Worm (Caenorhabditis elegans) whole organism, mixed stage, embryonic: ENCODE measurements around the gene shn-1.
A peak's percentile ranks its signal among the peaks of the same experiment; 100 is the strongest.

ENCODE experiments used
- bed-3 ChIP-seq: fragments of 200-800 bp; sonication (Bioruptor generic); optimal IDR thresholded peaks from 3 replicates; lab custom pipeline; 2018; ENCODE audit warnings: mild to moderate bottlenecking, missing genetic modification characterization, moderate library complexity, missing compliant biosample characterization
- blmp-1 ChIP-seq: fragments of 150-350 bp; optimal IDR thresholded peaks from 2 replicates; lab custom pipeline; 2014; ENCODE audit warnings: missing biosample characterization, missing genetic modification characterization
- ceh-39 ChIP-seq: fragments of 150-350 bp; optimal IDR thresholded peaks from 2 replicates; lab custom pipeline; 2014; ENCODE audit warnings: missing biosample characterization, missing genetic modification characterization
- ceh-83 ChIP-seq: fragments of 200-800 bp; sonication (Bioruptor generic); optimal IDR thresholded peaks from 2 replicates; lab custom pipeline; 2018; ENCODE audit warnings: mild to moderate bottlenecking, missing genetic modification characterization, missing compliant biosample characterization
- ces-1 ChIP-seq: fragments of 150-350 bp; optimal IDR thresholded peaks from 2 replicates; lab custom pipeline; 2014; ENCODE audit warnings: missing biosample characterization, missing genetic modification reagents, missing genetic modification characterization
- cnd-1 ChIP-seq: fragments of 200-800 bp; sonication (Bioruptor generic); optimal IDR thresholded peaks from 2 replicates; lab custom pipeline; 2018; ENCODE audit warnings: mild to moderate bottlenecking, missing genetic modification characterization, missing compliant biosample characterization
- elt-1 ChIP-seq: sonication (generic microtip); optimal IDR thresholded peaks from 2 replicates; lab custom pipeline; 2017; ENCODE audit warnings: missing genetic modification characterization, mild to moderate bottlenecking, missing compliant biosample characterization, antibody characterized with exemption, moderate library complexity, borderline replicate concordance; ENCODE audit not compliant: insufficient read depth
- elt-3 ChIP-seq: fragments of 150-350 bp; optimal IDR thresholded peaks from 2 replicates; lab custom pipeline; 2014; ENCODE audit warnings: missing biosample characterization, missing genetic modification characterization
- flh-1 ChIP-seq: fragments of 200-800 bp; sonication (Bioruptor generic); optimal IDR thresholded peaks from 2 replicates; lab custom pipeline; 2018; ENCODE audit warnings: mild to moderate bottlenecking, missing genetic modification characterization, moderate library complexity, missing compliant biosample characterization
- ham-2 ChIP-seq: fragments of 200-800 bp; sonication (Bioruptor generic); optimal IDR thresholded peaks from 2 replicates; lab custom pipeline; 2018; ENCODE audit warnings: mild to moderate bottlenecking, missing genetic modification characterization, missing compliant biosample characterization
- hlh-1 ChIP-seq: fragments of 150-350 bp; optimal IDR thresholded peaks from 2 replicates; lab custom pipeline; 2014; ENCODE audit warnings: missing biosample characterization, missing genetic modification reagents, missing genetic modification characterization
- lin-32 ChIP-seq: fragments of 200-800 bp; sonication (Bioruptor generic); optimal IDR thresholded peaks from 2 replicates; lab custom pipeline; 2018; ENCODE audit warnings: mild to moderate bottlenecking, missing genetic modification characterization, missing compliant biosample characterization
- lsy-2 ChIP-seq: fragments of 150-350 bp; optimal IDR thresholded peaks from 2 replicates; lab custom pipeline; 2014; ENCODE audit warnings: missing biosample characterization, missing genetic modification characterization
- mab-5 ChIP-seq: fragments of 150-350 bp; optimal IDR thresholded peaks from 2 replicates; lab custom pipeline; 2014; ENCODE audit warnings: missing biosample characterization, missing genetic modification characterization
- mep-1 ChIP-seq: fragments of 150-350 bp; optimal IDR thresholded peaks from 2 replicates; lab custom pipeline; 2017; ENCODE audit warnings: missing biosample characterization, missing genetic modification reagents, missing genetic modification characterization, inconsistent platforms
- nhr-2 ChIP-seq: fragments of 150-350 bp; optimal IDR thresholded peaks from 2 replicates; lab custom pipeline; 2014; ENCODE audit warnings: missing biosample characterization, missing genetic modification characterization
- nhr-237 ChIP-seq: fragments of 150-350 bp; optimal IDR thresholded peaks from 2 replicates; lab custom pipeline; 2014; ENCODE audit warnings: missing biosample characterization, missing genetic modification characterization
- nhr-28 ChIP-seq: fragments of 150-350 bp; optimal IDR thresholded peaks from 2 replicates; lab custom pipeline; 2014; ENCODE audit warnings: missing biosample characterization, missing genetic modification characterization
- nhr-76 ChIP-seq: sonication (generic microtip); optimal IDR thresholded peaks from 2 replicates; lab custom pipeline; 2017; ENCODE audit warnings: missing biosample characterization, missing genetic modification characterization
- pha-4 ChIP-seq: fragments of 150-350 bp; optimal IDR thresholded peaks from 2 replicates; lab custom pipeline; 2018; ENCODE audit warnings: missing biosample characterization, missing genetic modification reagents, missing genetic modification characterization
- sem-2 ChIP-seq: fragments of 200-800 bp; sonication (Bioruptor generic); optimal IDR thresholded peaks from 2 replicates; lab custom pipeline; 2018; ENCODE audit warnings: mild to moderate bottlenecking, missing genetic modification characterization, missing compliant biosample characterization
- snpc-4 ChIP-seq: fragments of 150-350 bp; optimal IDR thresholded peaks from 2 replicates; lab custom pipeline; 2014; ENCODE audit warnings: missing biosample characterization, missing genetic modification characterization
- sptf-1 ChIP-seq: sonication (generic microtip); optimal IDR thresholded peaks from 2 replicates; lab custom pipeline; 2017; ENCODE audit warnings: mild to moderate bottlenecking, missing genetic modification characterization, moderate library complexity, missing compliant biosample characterization
- tbx-8 ChIP-seq: fragments of 200-800 bp; sonication (Bioruptor generic); optimal IDR thresholded peaks from 2 replicates; lab custom pipeline; 2018; ENCODE audit warnings: mild to moderate bottlenecking, missing genetic modification characterization, moderate library complexity, missing compliant biosample characterization
- unc-39 ChIP-seq: fragments of 150-350 bp; optimal IDR thresholded peaks from 2 replicates; lab custom pipeline; 2014; ENCODE audit warnings: missing biosample characterization, missing genetic modification characterization
- unc-62 ChIP-seq: fragments of 150-350 bp; optimal IDR thresholded peaks from 2 replicates; lab custom pipeline; 2014; ENCODE audit warnings: missing biosample characterization, missing genetic modification reagents, missing genetic modification characterization
- zip-8 ChIP-seq: fragments of 150-350 bp; optimal IDR thresholded peaks from 2 replicates; lab custom pipeline; 2014; ENCODE audit warnings: missing biosample characterization, missing genetic modification characterization
- ztf-11 ChIP-seq: fragments of 150-350 bp; optimal IDR thresholded peaks from 2 replicates; lab custom pipeline; 2014; ENCODE audit warnings: missing biosample characterization, missing genetic modification characterization

shn-1 gene

ce11 chrII:11376026-11376425 is 14.7 kb downstream of the shn-1 start:
- no peak for TF ChIP-seq tbx-8
- no peak for TF ChIP-seq bed-3 (GFP tag; lab: Kevin White, UChicago)
- no peak for TF ChIP-seq ceh-83
- no peak for TF ChIP-seq ces-1 (GFP tag; lab: Kevin White, UChicago)
- no peak for TF ChIP-seq nhr-28 (tag; lab: Kevin White, UChicago)
- TF ChIP-seq zip-8 (tag; lab: Kevin White, UChicago) = no peak

- TF ChIP-seq ham-2 (GFP tag; lab: Kevin White, UChicago) = peak; percentile 4
- TF ChIP-seq flh-1 (GFP tag; lab: Kevin White, UChicago) = no peak
- peak; percentile 70 for TF ChIP-seq elt-1 (tag; lab: Kevin White, UChicago)
- TF ChIP-seq hlh-1 (tag; lab: Kevin White, UChicago) = no peak
These were observed 18.8 kb downstream of the shn-1 start, which contains the start of gene C33B4.2 for ce11 chrII:11371981-11372380. C33B4.2 (minus strand) TSS chrII:11372145.

DNA sequence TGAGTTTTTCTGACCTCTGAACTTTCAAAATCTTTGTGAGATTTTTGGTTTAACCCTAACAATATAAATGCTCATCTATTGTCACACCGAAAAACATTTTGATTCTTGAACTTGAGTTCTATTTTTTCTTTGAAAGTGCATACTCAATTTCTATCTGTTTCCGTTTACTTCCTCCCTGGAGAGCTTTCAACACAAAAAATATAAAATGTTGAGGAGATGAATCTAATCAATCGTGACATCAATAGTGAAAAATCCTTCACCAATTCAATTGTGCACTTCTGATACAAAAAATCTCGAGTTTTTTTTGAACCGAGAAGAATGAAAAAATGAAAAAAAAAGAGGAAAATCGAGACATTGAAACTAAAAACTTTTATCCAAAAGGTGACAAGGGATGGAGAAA is 29.0 kb downstream of the shn-1 start:
- no peak for TF ChIP-seq nhr-28 (tag; lab: Kevin White, UChicago)
- TF ChIP-seq ces-1 (GFP tag; lab: Kevin White, UChicago) = peak; percentile 5
- no peak for TF ChIP-seq elt-3

- no peak for TF ChIP-seq sptf-1 (tag; lab: Kevin White, UChicago)
- TF ChIP-seq nhr-237 = no peak
- TF ChIP-seq ceh-39 (tag; lab: Kevin White, UChicago) = no peak
- TF ChIP-seq hlh-1 (tag; lab: Kevin White, UChicago) = no peak
- TF ChIP-seq snpc-4 (tag; lab: Kevin White, UChicago) = no peak
- no peak for TF ChIP-seq tbx-8
- TF ChIP-seq nhr-2 (tag; lab: Kevin White, UChicago) = no peak
- TF ChIP-seq mep-1 (tag; lab: Kevin White, UChicago) = no peak
- TF ChIP-seq bed-3 (GFP tag; lab: Kevin White, UChicago) = no peak
- no peak for TF ChIP-seq elt-3
- TF ChIP-seq cnd-1 (tag; lab: Kevin White, UChicago) = no peak
- no peak for TF ChIP-seq nhr-28 (tag; lab: Kevin White, UChicago)
- no peak for TF ChIP-seq mab-5 (tag; lab: Kevin White, UChicago)
- TF ChIP-seq lsy-2 (tag; lab: Kevin White, UChicago) = no peak
- no peak for TF ChIP-seq ztf-11
- no peak for TF ChIP-seq lin-32 (GFP tag; lab: Kevin White, UChicago)
- TF ChIP-seq elt-1 (tag; lab: Kevin White, UChicago) = no peak
These were observed 37.3 kb downstream of the shn-1 start for ce11 chrII:11353471-11353870.

DNA sequence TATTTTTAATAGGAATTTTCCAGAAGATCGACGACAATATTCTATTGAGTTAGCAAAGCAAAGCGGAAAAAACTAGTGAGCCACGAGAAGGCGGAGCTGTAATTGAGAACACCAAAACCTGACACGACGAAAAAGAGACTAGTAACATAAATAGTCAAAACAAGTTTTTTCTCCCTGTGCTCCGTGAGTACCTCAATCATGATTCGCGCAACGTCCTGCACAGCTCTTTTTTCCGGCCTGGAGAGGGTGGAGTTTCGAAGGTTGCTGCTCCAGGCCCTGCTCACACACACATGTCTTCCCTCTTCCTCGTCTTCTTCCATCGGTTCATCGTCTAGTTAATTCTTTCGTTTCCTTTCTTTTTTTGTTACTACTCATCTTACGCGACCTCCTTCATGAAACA is 39.2 kb downstream of the shn-1 start, which contains the start of gene clh-2:
clh-2 (plus strand) TSS at position 301 of the 400 bp plus-strand sequence.
- TF ChIP-seq sptf-1 (tag; lab: Kevin White, UChicago) = no peak
- TF ChIP-seq pha-4 (tag; lab: Kevin White, UChicago) = no peak

ce11 chrII:11349892-11350291 is 40.9 kb downstream of the shn-1 start, which contains the start of gene dph-5:
dph-5 (plus strand) TSS chrII:11350192.
- TF ChIP-seq mab-5 (tag; lab: Kevin White, UChicago) (no peak), unc-62 (GFP tag; lab: Kevin White, UChicago) (no peak), nhr-28 (tag; lab: Kevin White, UChicago) (no peak), nhr-76 (no peak), elt-3 (no peak), zip-8 (tag; lab: Kevin White, UChicago) (no peak), nhr-237 (no peak), tbx-8 (no peak), ces-1 (GFP tag; lab: Kevin White, UChicago) (no peak), sem-2 (no peak), unc-39 (tag; lab: Kevin White, UChicago) (no peak), snpc-4 (tag; lab: Kevin White, UChicago) (no peak), lin-32 (GFP tag; lab: Kevin White, UChicago) (no peak), blmp-1 (tag; lab: Kevin White, UChicago) (no peak), hlh-1 (tag; lab: Kevin White, UChicago) (no peak), ceh-39 (tag; lab: Kevin White, UChicago) (no peak)
